Fruit fly (Drosophila melanogaster) S2 (cell line): Measurements from ENCODE around the gene CG3104.

ENCODE experiments used
- CG8478 ChIP-seq: fragments of >200 bp; optimal IDR thresholded peaks from 2 replicates; lab custom pipeline; 2018
- CTCF ChIP-seq, 2 experiments: fragments of >200 bp; optimal IDR thresholded peaks; 2 replicates each; lab custom pipeline; 2018

The CG3104 gene

dm6 chr2L:2855773-2856615 lies at the start of gene CG3104, which contains the start of gene RpS21:
Gene CG3104, minus strand, starts transcription at chr2L:2855778.
Gene RpS21, plus strand, starts transcription at chr2L:2856070.
- no peak for TF ChIP-seq CG8478 (lab: Kevin White, UChicago)
- peak; percentile 92 to 95 for TF ChIP-seq CTCF (optimal IDR thresholded peaks at IDR 0.05; lab: Kevin White, UChicago)

- TF ChIP-seq CTCF (optimal IDR thresholded peaks at IDR 0.05; lab: Kevin White, UChicago) (no peak), CG8478 (lab: Kevin White, UChicago) (no peak)
These were observed 49.5 kb upstream of the CG3104 start for dm6 chr2L:2905051-2905446.

dm6 chr2L:2904316-2905050 lies 48.9 kb upstream of the CG3104 start:
- no peak for TF ChIP-seq CTCF (optimal IDR thresholded peaks at IDR 0.05; lab: Kevin White, UChicago)
- no peak for TF ChIP-seq CG8478 (lab: Kevin White, UChicago)

- TF ChIP-seq CG8478 (lab: Kevin White, UChicago), result no peak
These were observed 48.1 kb upstream of the CG3104 start for dm6 chr2L:2903649-2904048.

- TF ChIP-seq CG8478 (lab: Kevin White, UChicago), result no peak
- TF ChIP-seq CTCF (optimal IDR thresholded peaks at IDR 0.05; lab: Kevin White, UChicago), result no peak
These were observed 45.9 kb upstream of the CG3104 start for dm6 chr2L:2901445-2901844.

- TF ChIP-seq CTCF (optimal IDR thresholded peaks at IDR 0.05; lab: Kevin White, UChicago), result no peak
- TF ChIP-seq CG8478 (lab: Kevin White, UChicago), result no peak
These were observed 44.9 kb upstream of the CG3104 start for dm6 chr2L:2900392-2901028.

- TF ChIP-seq CTCF (optimal IDR thresholded peaks at IDR 0.05; lab: Kevin White, UChicago) (no peak), CG8478 (lab: Kevin White, UChicago) (no peak)
These were observed 42.7 kb upstream of the CG3104 start for dm6 chr2L:2898247-2898646.

dm6 chr2L:2897710-2898109 lies 42.1 kb upstream of the CG3104 start:
- TF ChIP-seq CTCF (optimal IDR thresholded peaks at IDR 0.05; lab: Kevin White, UChicago), result no peak
- no peak for TF ChIP-seq CG8478 (lab: Kevin White, UChicago)

- TF ChIP-seq CG8478 (lab: Kevin White, UChicago) (no peak), CTCF (optimal IDR thresholded peaks at IDR 0.05; lab: Kevin White, UChicago) (no peak)
These were observed 41.5 kb upstream of the CG3104 start for dm6 chr2L:2897024-2897549.

dm6 chr2L:2894356-2894755 lies 38.8 kb upstream of the CG3104 start:
- TF ChIP-seq CG8478 (lab: Kevin White, UChicago), result no peak
- TF ChIP-seq CTCF (optimal IDR thresholded peaks at IDR 0.05; lab: Kevin White, UChicago), result no peak

dm6 chr2L:2891200-2891599 lies 35.6 kb upstream of the CG3104 start:
- TF ChIP-seq CTCF (optimal IDR thresholded peaks at IDR 0.05; lab: Kevin White, UChicago) (no peak), CG8478 (lab: Kevin White, UChicago) (no peak)

- TF ChIP-seq CTCF (optimal IDR thresholded peaks at IDR 0.05; lab: Kevin White, UChicago) (no peak), CG8478 (lab: Kevin White, UChicago) (no peak)
These were observed 33.4 kb upstream of the CG3104 start for dm6 chr2L:2888859-2889443.

dm6 chr2L:2887760-2888600 lies 32.4 kb upstream of the CG3104 start:
- TF ChIP-seq CTCF (optimal IDR thresholded peaks at IDR 0.05; lab: Kevin White, UChicago) (no peak), CG8478 (lab: Kevin White, UChicago) (no peak)
